Worm (Caenorhabditis elegans): ENCODE measurements around the gene K06H6.5.

DNA sequence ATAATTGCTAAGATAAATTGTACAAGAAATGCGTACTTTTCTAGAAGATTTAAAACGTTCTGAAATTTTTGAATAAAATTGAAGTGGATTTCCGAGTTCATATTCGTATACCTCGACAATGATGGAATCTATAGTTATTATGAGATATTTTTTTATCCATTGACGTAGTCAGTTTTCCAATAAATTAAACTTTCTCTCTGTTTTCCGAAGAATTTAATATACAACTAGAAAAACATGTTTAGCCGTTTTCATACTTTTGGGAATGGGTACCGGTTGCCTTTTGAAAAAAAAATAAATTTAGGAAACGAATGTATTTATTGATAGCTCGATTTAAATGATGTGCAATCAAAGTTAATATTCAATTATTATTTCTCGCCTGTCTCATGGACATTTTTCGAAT is 32.7 kb downstream of the K06H6.5 start, which contains the start of gene srw-109:
- TF ChIP-seq nhr-11 (tag; optimal IDR thresholded peaks at IDR 0.05) (no peak), zag-1 (tag; optimal IDR thresholded peaks at IDR 0.05) (no peak), elt-1 (tag; optimal IDR thresholded peaks at IDR 0.05) (no peak), fos-1 (tag; optimal IDR thresholded peaks at IDR 0.05) (no peak), ceh-16 (tag; optimal IDR thresholded peaks at IDR 0.05) (no peak), nhr-25 (tag; optimal IDR thresholded peaks at IDR 0.05) (no peak), gmeb-1 (tag; optimal IDR thresholded peaks at IDR 0.05) (no peak), egl-27 (tag; optimal IDR thresholded peaks at IDR 0.05) (no peak), dmd-4 (tag; optimal IDR thresholded peaks at IDR 0.05) (no peak), nhr-237 (tag; optimal IDR thresholded peaks at IDR 0.05) (no peak), snpc-4 (tag; optimal IDR thresholded peaks at IDR 0.05) (no peak), nhr-10 (tag; optimal IDR thresholded peaks at IDR 0.05) (no peak)
